Worm (Caenorhabditis elegans) whole organism, L2 larva: ENCODE results near the gene srxa-1.

ENCODE experiments used
- F13H6.1 ChIP-seq: sonication (generic microtip); optimal IDR thresholded peaks from 2 replicates; lab custom pipeline; 2016; ENCODE audit warnings: missing genetic modification characterization, missing compliant biosample characterization
- ZK546.5 ChIP-seq: sonication (generic microtip); optimal IDR thresholded peaks from 2 replicates; lab custom pipeline; 2017; ENCODE audit warnings: missing biosample characterization, missing genetic modification characterization
- alr-1 ChIP-seq: fragments of 150-350 bp; optimal IDR thresholded peaks from 2 replicates; lab custom pipeline; 2014; ENCODE audit warnings: missing biosample characterization, missing genetic modification characterization
- blmp-1 ChIP-seq: sonication (generic microtip); optimal IDR thresholded peaks from 2 replicates; lab custom pipeline; 2017; ENCODE audit warnings: missing genetic modification characterization, mild to moderate bottlenecking, missing compliant biosample characterization, antibody characterized with exemption, moderate library complexity; ENCODE audit not compliant: insufficient read depth
- crh-2 ChIP-seq: sonication (generic microtip); optimal IDR thresholded peaks from 2 replicates; lab custom pipeline; 2017; ENCODE audit warnings: missing biosample characterization, missing genetic modification characterization
- dmd-4 ChIP-seq: sonication (generic microtip); optimal IDR thresholded peaks from 2 replicates; lab custom pipeline; 2017; ENCODE audit warnings: missing biosample characterization, missing genetic modification characterization
- fos-1 ChIP-seq: fragments of 150-350 bp; optimal IDR thresholded peaks from 2 replicates; lab custom pipeline; 2014; ENCODE audit warnings: missing biosample characterization, missing genetic modification characterization
- gmeb-1 ChIP-seq: fragments of 150-350 bp; optimal IDR thresholded peaks from 2 replicates; lab custom pipeline; 2014; ENCODE audit warnings: missing biosample characterization, missing genetic modification characterization
- lin-13 ChIP-seq: fragments of 150-350 bp; optimal IDR thresholded peaks from 2 replicates; lab custom pipeline; 2014; ENCODE audit warnings: missing biosample characterization, missing genetic modification reagents, missing genetic modification characterization
- lsy-2 ChIP-seq, 2 experiments: fragments of 150-350 bp in 1 of 2; sonication (generic microtip) in 1 of 2; optimal IDR thresholded peaks; 2 replicates each; lab custom pipeline; 2014 to 2017; ENCODE audit warnings: missing biosample characterization in 2 of 2, missing genetic modification characterization in 2 of 2
- mab-5 ChIP-seq: fragments of 150-350 bp; optimal IDR thresholded peaks from 2 replicates; lab custom pipeline; 2014; ENCODE audit warnings: missing biosample characterization, missing genetic modification characterization
- mbf-1 ChIP-seq: sonication (generic microtip); optimal IDR thresholded peaks from 2 replicates; lab custom pipeline; 2017; ENCODE audit warnings: missing biosample characterization, missing genetic modification characterization
- mdl-1 ChIP-seq, 2 experiments: fragments of 150-350 bp in 1 of 2; sonication (generic microtip) in 1 of 2; optimal IDR thresholded peaks; 2 replicates each; lab custom pipeline; 2017; ENCODE audit warnings: missing biosample characterization in 2 of 2, missing genetic modification characterization in 2 of 2
- nhr-129 ChIP-seq: fragments of 150-350 bp; optimal IDR thresholded peaks from 2 replicates; lab custom pipeline; 2014; ENCODE audit warnings: missing biosample characterization, missing genetic modification characterization
- nhr-21 ChIP-seq: fragments of 150-350 bp; optimal IDR thresholded peaks from 2 replicates; lab custom pipeline; 2014; ENCODE audit warnings: missing biosample characterization, missing genetic modification characterization
- nhr-23 ChIP-seq: fragments of 150-350 bp; optimal IDR thresholded peaks from 2 replicates; lab custom pipeline; 2014; ENCODE audit warnings: missing biosample characterization, missing genetic modification reagents, missing genetic modification characterization
- nhr-25 ChIP-seq: fragments of 150-350 bp; sonication (generic microtip); optimal IDR thresholded peaks from 3 replicates; lab custom pipeline; 2014; ENCODE audit warnings: missing biosample characterization, missing genetic modification characterization
- peb-1 ChIP-seq: fragments of 150-350 bp; optimal IDR thresholded peaks from 2 replicates; lab custom pipeline; 2014; ENCODE audit warnings: missing biosample characterization, missing genetic modification characterization
- skn-1 ChIP-seq: sonication (generic microtip); optimal IDR thresholded peaks from 2 replicates; lab custom pipeline; 2017; ENCODE audit warnings: missing biosample characterization, missing genetic modification characterization
- sma-3 ChIP-seq: sonication (generic microtip); optimal IDR thresholded peaks from 2 replicates; lab custom pipeline; 2016; ENCODE audit warnings: missing genetic modification reagents, missing genetic modification characterization, missing compliant biosample characterization
- sma-9 ChIP-seq, 2 experiments: fragments of 150-350 bp in 1 of 2; sonication (generic microtip) in 1 of 2; optimal IDR thresholded peaks; 2 replicates each; lab custom pipeline; 2014 to 2016; ENCODE audit warnings: missing genetic modification characterization in 2 of 2, mild to moderate bottlenecking in 1 of 2, missing biosample characterization in 1 of 2, missing compliant biosample characterization in 1 of 2, missing genetic modification reagents in 1 of 2, moderate library complexity in 1 of 2
- snpc-4 ChIP-seq: fragments of 150-350 bp; optimal IDR thresholded peaks from 2 replicates; lab custom pipeline; 2014; ENCODE audit warnings: missing biosample characterization, missing genetic modification characterization
- unc-55 ChIP-seq: fragments of 150-350 bp; sonication (generic microtip); optimal IDR thresholded peaks from 3 replicates; lab custom pipeline; 2014; ENCODE audit warnings: missing biosample characterization, missing genetic modification reagents, missing genetic modification characterization
- ztf-11 ChIP-seq: sonication (generic microtip); optimal IDR thresholded peaks from 2 replicates; lab custom pipeline; 2017; ENCODE audit warnings: missing biosample characterization, missing genetic modification characterization
- ztf-4 ChIP-seq: fragments of 150-350 bp; optimal IDR thresholded peaks from 2 replicates; lab custom pipeline; 2014; ENCODE audit warnings: missing biosample characterization, missing genetic modification characterization

The srxa-1 gene

ce11 chrV:20746805-20747204 is 14.9 kb downstream of the srxa-1 start:
- TF ChIP-seq snpc-4 (no peak), mab-5 (no peak), fos-1 (no peak), dmd-4 (tag; lab: Kevin White, UChicago) (no peak), F13H6.1 (tag; lab: Kevin White, UChicago) (peak; percentile 41), ztf-11 (tag; lab: Kevin White, UChicago) (no peak), gmeb-1 (tag; lab: Kevin White, UChicago) (no peak), nhr-21 (tag; lab: Kevin White, UChicago) (no peak)
- TF ChIP-seq, all 48 proteins: peak for 1

ce11 chrV:20747964-20748363 is 16.1 kb downstream of the srxa-1 start:
- TF ChIP-seq nhr-129 (tag; lab: Kevin White, UChicago), result no peak
- TF ChIP-seq, all 48 proteins: peak for 0

- TF ChIP-seq fos-1 (no peak), sma-9 (GFP tag; optimal IDR thresholded peaks at IDR 0.05; lab: Kevin White, UChicago) (peak; percentile 15), sma-9 (tag; optimal IDR thresholded peaks at IDR 0.05; lab: Kevin White, UChicago) (no peak), blmp-1 (no peak), ztf-4 (no peak), ZK546.5 (no peak), mbf-1 (tag; lab: Kevin White, UChicago) (no peak), ztf-11 (tag; lab: Kevin White, UChicago) (no peak), crh-2 (tag; lab: Kevin White, UChicago) (no peak), lsy-2 (tag; optimal IDR thresholded peaks at IDR 0.05; lab: Kevin White, UChicago) (peak in 1 of 2 experiments; percentile 0), F13H6.1 (tag; lab: Kevin White, UChicago) (peak; percentile 52), mdl-1 (tag; optimal IDR thresholded peaks at IDR 0.05; lab: Kevin White, UChicago) (no peak), nhr-129 (tag; lab: Kevin White, UChicago) (peak; percentile 49)
These were observed 17.2 kb downstream of the srxa-1 start for ce11 chrV:20749098-20749497.

ce11 chrV:20752609-20753102 is 20.8 kb downstream of the srxa-1 start, which contains the start of gene pha-4:
pha-4 (plus strand) TSS chrV:20753052.
- peak; percentile 44 for TF ChIP-seq crh-2 (tag; lab: Kevin White, UChicago)
- peak; percentile 26 for TF ChIP-seq sma-9 (GFP tag; optimal IDR thresholded peaks at IDR 0.05; lab: Kevin White, UChicago)
- TF ChIP-seq sma-9 (tag; optimal IDR thresholded peaks at IDR 0.05; lab: Kevin White, UChicago), result no peak
- peak; percentile 22 for TF ChIP-seq nhr-129 (tag; lab: Kevin White, UChicago)
- TF ChIP-seq gmeb-1 (tag; lab: Kevin White, UChicago), result peak; percentile 14
- TF ChIP-seq nhr-23 (tag; lab: Kevin White, UChicago), result no peak
- TF ChIP-seq F13H6.1 (tag; lab: Kevin White, UChicago), result peak; percentile 2
- peak; percentile 97 for TF ChIP-seq fos-1
- TF ChIP-seq sma-3 (GFP tag; lab: Kevin White, UChicago), result no peak

- TF ChIP-seq nhr-25 (tag; lab: Kevin White, UChicago) (no peak), unc-55 (no peak), F13H6.1 (tag; lab: Kevin White, UChicago) (peak; percentile 5), lin-13 (GFP tag; lab: Kevin White, UChicago) (no peak), fos-1 (peak; percentile 62), alr-1 (tag; lab: Kevin White, UChicago) (no peak)
These were observed 22.1 kb downstream of the srxa-1 start for ce11 chrV:20753838-20754503.

- peak; percentile 57 for TF ChIP-seq fos-1
- no peak for TF ChIP-seq skn-1 (tag; lab: Kevin White, UChicago)
These were observed 23.6 kb downstream of the srxa-1 start for ce11 chrV:20755494-20755893.

- no peak for TF ChIP-seq peb-1 (tag; lab: Kevin White, UChicago)
- TF ChIP-seq F13H6.1 (tag; lab: Kevin White, UChicago), result peak; percentile 67
These were observed 24.6 kb downstream of the srxa-1 start for ce11 chrV:20756385-20756996.
